Worm (Caenorhabditis elegans): Measurements from ENCODE around the gene tiar-2.

ce11 chrII:12796040-12796502 lies 27.6 kb downstream of the tiar-2 start, which contains the start of gene cpt-1:
- TF ChIP-seq hlh-15 (tag; optimal IDR thresholded peaks at IDR 0.05) = no peak
- no peak for TF ChIP-seq dmd-4 (tag; optimal IDR thresholded peaks at IDR 0.05; ENCODE audit: borderline replicate concordance)

Data from whole organism, late embryonic.